Fruit fly (Drosophila melanogaster): ENCODE results near the gene CG9386.
A peak's percentile ranks its signal among the peaks of the same experiment; 100 is the strongest.

Gene CG9386

DNA sequence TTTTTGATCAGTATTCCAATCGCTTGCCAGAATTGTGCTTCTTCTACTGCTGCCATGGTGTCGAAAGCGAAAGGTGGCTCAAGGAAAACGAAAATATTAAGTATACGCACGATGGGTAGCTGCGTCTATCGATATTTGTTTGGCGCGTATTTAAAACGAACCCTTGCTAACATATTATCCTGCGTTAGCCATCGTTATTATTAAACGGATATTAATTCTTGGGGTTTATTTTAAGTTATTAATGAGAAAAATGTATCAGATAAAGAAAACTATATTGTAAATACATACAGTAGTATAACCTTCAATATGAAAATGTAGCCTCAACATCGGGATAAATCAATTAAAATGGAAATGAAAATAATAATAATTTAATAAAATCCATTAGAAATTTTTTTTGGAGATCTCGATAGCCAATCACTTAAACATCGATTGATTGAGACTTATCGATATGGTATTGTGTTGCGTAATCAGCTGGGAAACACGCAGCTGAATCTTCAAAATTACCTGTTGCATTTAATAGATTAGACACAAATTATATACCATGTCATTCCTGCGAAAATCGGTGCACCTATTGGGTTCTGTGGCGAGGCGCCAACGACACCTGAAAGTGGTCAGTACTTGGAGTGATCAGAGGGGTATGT is at the start of gene CG9386, which contains the start of gene BckdhA (continued):
- no peak for TF ChIP-seq Hr39 (optimal IDR thresholded peaks at IDR 0.05)
- TF ChIP-seq inv (GFP tag; IDR thresholded peaks at IDR 0.05; ENCODE audit: partially characterized antibody), result peak; percentile 54
- no peak for TF ChIP-seq wek (GFP tag; optimal IDR thresholded peaks at IDR 0.05)
- TF ChIP-seq CG17912 (GFP tag; optimal IDR thresholded peaks at IDR 0.05), result no peak
- no peak for TF ChIP-seq CG11560 (tag; IDR thresholded peaks at IDR 0.05)
- no peak; the same call in none of the 2 replicates for TF ChIP-seq sna (GFP tag; IDR thresholded peaks at IDR 0.05; ENCODE audit: partially characterized antibody)
- peak; percentile 61 for TF ChIP-seq dm (GFP tag; optimal IDR thresholded peaks at IDR 0.05)
- peak; percentile 16 for TF ChIP-seq unpg (GFP tag; optimal IDR thresholded peaks at IDR 0.05)
- no peak for TF ChIP-seq ftz-f1 (GFP tag; optimal IDR thresholded peaks at IDR 0.05)
- TF ChIP-seq repo (GFP tag; optimal IDR thresholded peaks at IDR 0.05), result no peak
- peak; percentile 6 for TF ChIP-seq sd (tag; optimal IDR thresholded peaks at IDR 0.05)
- TF ChIP-seq Max (GFP tag; optimal IDR thresholded peaks at IDR 0.05), result peak; percentile 60
- peak; percentile 13 for TF ChIP-seq Atf-2 (GFP tag; optimal IDR thresholded peaks at IDR 0.05)
- TF ChIP-seq CG14965 (GFP tag; optimal IDR thresholded peaks at IDR 0.05; ENCODE audit: borderline replicate concordance), result no peak
- TF ChIP-seq CG15269 (tag; optimal IDR thresholded peaks at IDR 0.05), result no peak
- TF ChIP-seq Doc2 (GFP tag; IDR thresholded peaks at IDR 0.05), result no peak
- TF ChIP-seq Dek (tag; optimal IDR thresholded peaks at IDR 0.05), result peak; percentile 62
- no peak for TF ChIP-seq CG15479 (GFP tag; optimal IDR thresholded peaks at IDR 0.05)
- TF ChIP-seq Ravus (GFP tag; IDR thresholded peaks at IDR 0.05), result no peak
- no peak for TF ChIP-seq CG10321 (GFP tag; IDR thresholded peaks at IDR 0.05)
- TF ChIP-seq CG9727 (GFP tag; optimal IDR thresholded peaks at IDR 0.05), result peak; percentile 68
- TF ChIP-seq h (optimal IDR thresholded peaks at IDR 0.05), result no peak
- no peak for TF ChIP-seq crc (GFP tag; optimal IDR thresholded peaks at IDR 0.05)
- no peak for TF ChIP-seq CG10565 (GFP tag; optimal IDR thresholded peaks at IDR 0.05)
- TF ChIP-seq caup (GFP tag; optimal IDR thresholded peaks at IDR 0.05; ENCODE audit: severe bottlenecking), result peak; percentile 52
- peak; percentile 61; the same call in 2 of the 4 replicates for TF ChIP-seq Gug (GFP tag; IDR thresholded peaks at IDR 0.05)
- TF ChIP-seq MBD-R2 (GFP tag; IDR thresholded peaks at IDR 0.05), result peak; percentile 49
- peak; percentile 57 for TF ChIP-seq tin (GFP tag; optimal IDR thresholded peaks at IDR 0.05)
- no peak for TF ChIP-seq gt (GFP tag; IDR thresholded peaks at IDR 0.05)
- peak; percentile 38 for TF ChIP-seq CG15601 (tag; optimal IDR thresholded peaks at IDR 0.05)
- no peak for TF ChIP-seq CG2202 (tag; optimal IDR thresholded peaks at IDR 0.05)
- peak; percentile 63 for TF ChIP-seq Dip3 (GFP tag; optimal IDR thresholded peaks at IDR 0.05)
- 0 out of 2 replicates have a peak, but pooled peaks have one; percentile 33 for TF ChIP-seq ttk (GFP tag; IDR thresholded peaks at IDR 0.05)
- no peak for TF ChIP-seq HLH3B (GFP tag; IDR thresholded peaks at IDR 0.05)
- TF ChIP-seq Lhr (GFP tag; optimal IDR thresholded peaks at IDR 0.05), result no peak
- TF ChIP-seq tna (GFP tag; IDR thresholded peaks at IDR 0.05; ENCODE audit: partially characterized antibody), result no peak
- no peak for TF ChIP-seq nau (GFP tag; optimal IDR thresholded peaks at IDR 0.05)
- TF ChIP-seq Fer2 (tag; optimal IDR thresholded peaks at IDR 0.05), result peak; percentile 12
- peak; percentile 80 for TF ChIP-seq row (GFP tag; IDR thresholded peaks at IDR 0.05)
- peak; percentile 71 for TF ChIP-seq Sry-δ (GFP tag; optimal IDR thresholded peaks at IDR 0.05)
- TF ChIP-seq CG11247 (GFP tag; IDR thresholded peaks at IDR 0.05), result peak; percentile 66
- TF ChIP-seq CG6272 (GFP tag; IDR thresholded peaks at IDR 0.05), result peak; percentile 37; the same call in 1 of the 2 replicates
- no peak for TF ChIP-seq Vsx1 (GFP tag; optimal IDR thresholded peaks at IDR 0.05)
- peak; percentile 33 for TF ChIP-seq Sry-β (GFP tag; optimal IDR thresholded peaks at IDR 0.05)
- TF ChIP-seq CG10462 (GFP tag; optimal IDR thresholded peaks at IDR 0.05), result no peak
- TF ChIP-seq croc (GFP tag; conservative IDR thresholded peaks at IDR 0.05), result no peak
- TF ChIP-seq Mad (GFP tag; optimal IDR thresholded peaks at IDR 0.05), result peak; percentile 40
- TF ChIP-seq CG10959 (GFP tag; IDR thresholded peaks at IDR 0.05), result no peak
- peak; percentile 53 for TF ChIP-seq CG12104 (GFP tag; optimal IDR thresholded peaks at IDR 0.05)
- peak; percentile 35 for TF ChIP-seq Ssrp (tag; optimal IDR thresholded peaks at IDR 0.05)

All from whole organism, embryonic.